Worm (Caenorhabditis elegans): Measurements from ENCODE around the gene K04A8.1.
A peak's percentile ranks its signal among the peaks of the same experiment; 100 is the strongest.
"Not testable (repeated sequence)": the region's sequence is repeated elsewhere in the genome, so short reads cannot be mapped to it uniquely, and the experiment has no call there.

Gene K04A8.1

DNA sequence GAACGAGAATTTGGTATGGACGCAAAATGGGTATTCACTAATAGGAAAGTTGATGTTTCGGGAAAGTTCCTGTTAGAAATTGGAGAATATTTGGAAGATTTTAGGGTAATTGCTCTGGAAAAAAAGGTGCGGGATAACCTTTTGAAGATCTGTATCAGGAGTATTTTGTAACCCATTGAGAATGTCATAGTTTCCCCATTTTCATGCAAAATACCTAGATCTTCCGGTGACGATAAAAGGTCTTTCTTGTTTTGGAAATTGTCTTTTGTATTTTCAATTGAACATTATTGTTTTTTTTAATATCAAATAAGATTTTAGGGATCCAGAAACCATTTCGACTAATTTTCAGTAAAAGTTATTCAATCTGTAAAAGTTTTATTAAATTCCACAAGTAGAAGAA is 4.5 kb upstream of the K04A8.1 start, which contains the start of gene spp-19:
Gene spp-19, minus strand, starts transcription at position 101 of the 400 bp plus-strand sequence.
- no peak for TF ChIP-seq R02D3.7 (tag; optimal IDR thresholded peaks at IDR 0.05)
- no peak for TF ChIP-seq ztf-1 (GFP tag; conservative IDR thresholded peaks at IDR 0.05)
- no peak for TF ChIP-seq nhr-77 (tag; optimal IDR thresholded peaks at IDR 0.05)
- no peak for TF ChIP-seq snpc-4 (tag; optimal IDR thresholded peaks at IDR 0.05)
- TF ChIP-seq lin-39 (tag; optimal IDR thresholded peaks at IDR 0.05) = no peak
- TF ChIP-seq nhr-21 (tag; optimal IDR thresholded peaks at IDR 0.05) = no peak
- TF ChIP-seq F13H6.1 (tag; optimal IDR thresholded peaks at IDR 0.05) = no peak
- no peak for TF ChIP-seq alr-1 (tag; optimal IDR thresholded peaks at IDR 0.05)
- TF ChIP-seq nhr-237 (tag; optimal IDR thresholded peaks at IDR 0.05) = no peak
- no peak for TF ChIP-seq nhr-23 (tag; optimal IDR thresholded peaks at IDR 0.05)
- TF ChIP-seq ama-1 (optimal IDR thresholded peaks at IDR 0.05) = no peak

DNA sequence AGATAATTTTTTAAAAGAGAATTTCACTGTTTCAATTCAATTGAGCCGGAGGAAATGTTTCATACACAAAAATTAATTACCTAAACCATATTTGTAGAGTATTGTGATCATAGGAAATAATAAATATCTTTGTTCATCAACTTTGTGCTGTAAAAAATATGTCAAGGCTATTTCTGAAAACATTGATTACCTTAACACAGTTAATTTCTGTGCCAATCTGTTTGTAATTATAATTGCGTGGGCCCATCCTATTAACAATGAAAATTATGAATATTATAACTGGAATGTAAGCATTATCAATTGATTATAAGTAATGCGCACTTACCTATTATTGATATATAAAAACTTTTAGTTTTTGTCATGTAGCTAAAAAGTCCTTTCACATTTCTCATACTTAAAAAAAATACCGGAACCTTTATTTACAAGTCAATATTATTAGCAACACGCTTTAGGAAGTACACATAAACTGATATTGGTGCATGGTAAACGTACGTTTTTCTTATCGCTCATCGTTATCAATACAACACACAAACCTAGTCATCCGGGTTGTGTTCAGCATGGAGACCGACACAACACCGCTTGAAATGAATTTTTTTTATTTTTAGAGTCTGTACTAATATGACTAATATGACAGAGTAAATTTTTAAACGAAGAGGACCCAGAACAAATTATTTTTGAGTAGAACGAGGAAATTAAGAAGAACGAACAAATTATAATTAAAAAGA is 9.4 kb downstream of the K04A8.1 start, which contains the start of gene fut-2:
Gene fut-2, minus strand, starts transcription at position 485 of the 725 bp plus-strand sequence.
- TF ChIP-seq ztf-4 (tag; optimal IDR thresholded peaks at IDR 0.05) = no peak
- TF ChIP-seq crh-2 (tag; optimal IDR thresholded peaks at IDR 0.05) = peak; percentile 3
- no peak for TF ChIP-seq nhr-23 (tag; optimal IDR thresholded peaks at IDR 0.05)
- TF ChIP-seq skn-1 (tag; optimal IDR thresholded peaks at IDR 0.05) = no peak
- TF ChIP-seq fos-1 (tag; optimal IDR thresholded peaks at IDR 0.05) = peak; percentile 98
- TF ChIP-seq ztf-11 (tag; optimal IDR thresholded peaks at IDR 0.05) = no peak

DNA sequence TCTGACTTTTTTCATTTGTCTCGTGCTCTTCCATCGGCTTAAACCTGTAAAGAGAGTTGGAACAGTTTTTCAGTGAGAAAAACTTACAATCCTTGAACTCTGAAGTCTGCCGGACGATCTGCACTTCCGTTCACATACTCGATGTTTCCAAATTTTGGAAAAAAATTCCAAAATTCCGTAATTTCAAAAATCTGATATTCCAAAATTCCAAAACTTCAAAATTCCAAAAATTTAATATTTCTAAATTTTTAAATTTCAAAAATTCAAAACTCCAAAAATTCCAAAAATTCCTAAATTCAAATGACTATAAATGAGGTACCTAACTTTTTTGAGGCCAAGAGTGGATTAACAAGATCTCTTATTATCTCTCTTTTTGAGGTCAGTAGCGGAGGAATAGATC is 10.4 kb downstream of the K04A8.1 start, which contains the start of gene EGAP9.4:
Gene EGAP9.4, plus strand, starts transcription at position 301 of the 400 bp plus-strand sequence.
- TF ChIP-seq unc-62 (GFP tag; optimal IDR thresholded peaks at IDR 0.05) (no peak), nhr-11 (tag; optimal IDR thresholded peaks at IDR 0.05) (no peak), ceh-16 (tag; optimal IDR thresholded peaks at IDR 0.05) (no peak), nhr-77 (tag; optimal IDR thresholded peaks at IDR 0.05) (no peak), egl-27 (tag; optimal IDR thresholded peaks at IDR 0.05) (no peak), nhr-237 (tag; optimal IDR thresholded peaks at IDR 0.05) (no peak), skn-1 (tag; optimal IDR thresholded peaks at IDR 0.05) (no peak), ZK546.5 (tag; optimal IDR thresholded peaks at IDR 0.05) (no peak), ztf-1 (GFP tag; conservative IDR thresholded peaks at IDR 0.05) (no peak), unc-39 (tag; optimal IDR thresholded peaks at IDR 0.05) (no peak), peb-1 (tag; optimal IDR thresholded peaks at IDR 0.05) (no peak), crh-2 (tag; optimal IDR thresholded peaks at IDR 0.05) (no peak), ztf-11 (tag; optimal IDR thresholded peaks at IDR 0.05) (no peak), gmeb-1 (tag; optimal IDR thresholded peaks at IDR 0.05) (no peak), elt-1 (tag; optimal IDR thresholded peaks at IDR 0.05) (no peak), mab-5 (tag; optimal IDR thresholded peaks at IDR 0.05) (no peak), alr-1 (tag; optimal IDR thresholded peaks at IDR 0.05) (no peak), ztf-4 (tag; optimal IDR thresholded peaks at IDR 0.05) (no peak)

DNA sequence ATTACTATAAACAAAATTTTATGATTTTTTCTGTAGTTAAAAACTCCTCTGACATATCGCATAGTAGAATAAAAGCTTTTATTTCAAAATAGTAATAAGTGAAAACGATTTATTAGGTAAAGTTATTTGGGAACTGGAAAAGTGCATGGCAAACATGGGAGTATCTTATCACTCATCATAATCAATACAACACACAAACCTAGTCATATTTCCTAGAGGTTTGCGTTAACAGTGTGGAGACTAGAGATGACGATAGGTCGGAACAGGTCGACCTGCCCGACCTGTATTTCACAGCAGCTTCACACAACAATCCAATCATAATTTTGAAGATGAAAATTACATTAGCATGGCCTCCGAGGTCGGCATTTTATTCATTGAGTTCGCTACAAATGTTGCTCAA is 13.9 kb downstream of the K04A8.1 start, which contains the start of gene EGAP9.3:
Gene EGAP9.3, minus strand, starts transcription at position 131 of the 400 bp plus-strand sequence.
- no peak for TF ChIP-seq lsy-2 (tag; optimal IDR thresholded peaks at IDR 0.05)
- peak; percentile 74 for TF ChIP-seq fos-1 (tag; optimal IDR thresholded peaks at IDR 0.05)

DNA sequence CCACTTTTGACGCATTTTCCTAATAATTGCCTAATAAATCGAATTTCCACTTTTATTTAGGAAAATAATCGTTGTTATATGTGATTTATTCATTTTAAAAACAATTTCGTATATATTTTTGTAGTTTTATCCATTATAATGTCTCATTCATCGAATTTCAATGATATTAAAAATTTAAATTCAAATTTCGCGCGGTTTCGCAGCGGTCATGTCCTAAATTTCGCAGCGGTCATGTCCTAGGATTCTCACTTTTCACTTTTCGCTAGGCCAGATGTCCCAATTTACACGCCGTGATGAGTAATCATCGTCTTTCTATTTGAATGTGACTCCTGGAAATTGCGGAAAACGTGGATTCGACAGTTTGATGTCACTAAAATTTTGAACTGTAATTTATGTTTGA is 15.6 kb downstream of the K04A8.1 start, which contains the start of gene ZK1055.4:
Gene ZK1055.4, plus strand, starts transcription at position 301 of the 400 bp plus-strand sequence.
- not testable (repeated sequence) for TF ChIP-seq sma-9 (GFP tag; optimal IDR thresholded peaks at IDR 0.05); sma-9 (tag; optimal IDR thresholded peaks at IDR 0.05); lsy-2 (tag; optimal IDR thresholded peaks at IDR 0.05); ama-1 (optimal IDR thresholded peaks at IDR 0.05)

DNA sequence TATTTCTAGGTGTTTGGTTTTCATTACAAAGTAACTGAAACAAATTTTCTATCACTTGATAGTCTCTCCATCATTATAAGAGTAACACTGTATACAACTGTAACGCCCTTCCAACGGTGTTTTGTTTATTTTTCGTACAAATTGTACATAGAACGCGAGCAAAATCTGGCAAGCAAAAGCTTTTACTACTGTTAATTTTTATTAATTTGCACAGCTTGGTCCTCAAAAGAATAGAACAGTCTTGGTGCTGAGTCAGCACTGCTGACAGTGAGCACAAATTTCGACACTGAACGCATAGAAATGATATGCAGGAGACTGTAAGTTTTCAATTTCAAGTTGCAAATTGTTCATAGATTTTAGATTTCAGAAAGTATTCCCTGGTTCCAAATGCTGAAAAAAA is 24.1 kb downstream of the K04A8.1 start, which contains the start of gene ZK1055.2:
Gene ZK1055.2, plus strand, starts transcription at position 301 of the 400 bp plus-strand sequence.
- TF ChIP-seq ceh-82 (tag; optimal IDR thresholded peaks at IDR 0.05) = no peak
- no peak for TF ChIP-seq ztf-1 (GFP tag; conservative IDR thresholded peaks at IDR 0.05)
- no peak for TF ChIP-seq mdl-1 (tag; optimal IDR thresholded peaks at IDR 0.05)
- no peak for TF ChIP-seq aly-2 (tag; optimal IDR thresholded peaks at IDR 0.05)
- no peak for TF ChIP-seq nhr-129 (tag; optimal IDR thresholded peaks at IDR 0.05)
- TF ChIP-seq skn-1 (tag; optimal IDR thresholded peaks at IDR 0.05) = no peak
- no peak for TF ChIP-seq nhr-25 (tag; optimal IDR thresholded peaks at IDR 0.05)
- no peak for TF ChIP-seq ztf-11 (tag; optimal IDR thresholded peaks at IDR 0.05)
- TF ChIP-seq sma-9 (GFP tag; optimal IDR thresholded peaks at IDR 0.05) = no peak
- no peak for TF ChIP-seq sma-9 (tag; optimal IDR thresholded peaks at IDR 0.05)
- no peak for TF ChIP-seq mbf-1 (tag; optimal IDR thresholded peaks at IDR 0.05)
- no peak for TF ChIP-seq nhr-6 (tag; optimal IDR thresholded peaks at IDR 0.05)

All from whole organism, L2 larva.